Worm (Caenorhabditis elegans): ENCODE measurements around the gene Y49E10.4.

Y49E10.4 gene

DNA sequence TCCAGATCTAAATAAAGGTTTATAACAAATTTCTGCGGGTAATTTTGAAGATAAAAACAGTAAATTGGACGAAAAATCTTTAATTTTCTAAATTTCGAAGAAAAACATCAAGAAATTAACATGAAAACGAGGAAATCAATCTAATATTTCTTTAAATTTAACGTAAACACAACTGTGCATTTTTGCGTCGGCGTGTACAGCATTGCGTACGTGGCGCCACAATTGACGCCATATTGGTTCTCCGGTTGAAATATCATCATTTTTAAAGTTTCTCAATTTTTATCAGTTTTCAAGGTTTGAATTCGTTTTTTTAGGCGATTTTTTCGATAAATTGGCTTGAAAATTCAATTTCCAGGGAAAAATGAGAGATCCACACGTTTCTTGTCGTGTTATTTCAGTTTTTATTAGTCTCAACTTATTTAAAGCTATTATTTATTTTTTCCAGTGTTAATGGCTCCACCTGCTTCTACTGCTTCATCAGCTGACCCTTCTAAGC is 13.6 kb downstream of the Y49E10.4 start, which contains the start of gene rpt-6 (continued):
- TF ChIP-seq akir-1 (GFP tag; optimal IDR thresholded peaks at IDR 0.05) (no peak), lag-1 (GFP tag; IDR thresholded peaks at IDR 0.05) (no peak), attf-3 (GFP tag; conservative IDR thresholded peaks at IDR 0.05) (no peak), ztf-26 (tag; optimal IDR thresholded peaks at IDR 0.05) (no peak), nhr-90 (tag; optimal IDR thresholded peaks at IDR 0.05) (no peak), unc-62 (GFP tag; optimal IDR thresholded peaks at IDR 0.05) (no peak), egl-18 (GFP tag; IDR thresholded peaks at IDR 0.05) (no peak), bed-1 (GFP tag; IDR thresholded peaks at IDR 0.05) (no peak), lsl-1 (GFP tag; optimal IDR thresholded peaks at IDR 0.05) (peak; percentile 10), zfh-2 (GFP tag; conservative IDR thresholded peaks at IDR 0.05) (no peak), pbrm-1 (GFP tag; IDR thresholded peaks at IDR 0.05) (0 out of 2 replicates have a peak, but pooled peaks have one; percentile 39), F57A8.1 (GFP tag; optimal IDR thresholded peaks at IDR 0.05) (no peak), xnd-1 (tag; optimal IDR thresholded peaks at IDR 0.05) (no peak), cebp-2 (GFP tag; IDR thresholded peaks at IDR 0.05) (no peak), dpl-1 (GFP tag; optimal IDR thresholded peaks at IDR 0.05) (no peak), mel-28 (tag; optimal IDR thresholded peaks at IDR 0.05; ENCODE audit: borderline replicate concordance) (no peak), madf-8 (GFP tag; conservative IDR thresholded peaks at IDR 0.05) (no peak), repo-1 (tag; optimal IDR thresholded peaks at IDR 0.05) (no peak), let-526 (GFP tag; IDR thresholded peaks at IDR 0.05) (no peak), aptf-3 (GFP tag; IDR thresholded peaks at IDR 0.05) (no peak), rec-8 (tag; optimal IDR thresholded peaks at IDR 0.05) (no peak), C17E4.6 (GFP tag; IDR thresholded peaks at IDR 0.05) (no peak), Y67H2A.10 (GFP tag; conservative IDR thresholded peaks at IDR 0.05) (no peak), F39B2.1 (GFP tag; IDR thresholded peaks at IDR 0.05) (no peak), rpc-1 (optimal IDR thresholded peaks at IDR 0.05) (no peak), rpc-1 (tag; optimal IDR thresholded peaks at IDR 0.05) (no peak), F23B12.7 (tag; optimal IDR thresholded peaks at IDR 0.05; ENCODE audit: insufficient read depth) (peak; percentile 44), madf-6 (GFP tag; IDR thresholded peaks at IDR 0.05) (peak; percentile 76), atf-7 (tag; optimal IDR thresholded peaks at IDR 0.05) (no peak), F37B4.10 (GFP tag; IDR thresholded peaks at IDR 0.05) (no peak), snpc-1.3 (tag; optimal IDR thresholded peaks at IDR 0.05; ENCODE audit: insufficient read depth) (peak; percentile 57), lin-40 (tag; optimal IDR thresholded peaks at IDR 0.05) (peak; percentile 29), nfyb-1 (GFP tag; IDR thresholded peaks at IDR 0.05) (0 out of 2 replicates have a peak, but pooled peaks have one; percentile 9), let-607 (tag; optimal IDR thresholded peaks at IDR 0.05) (no peak), somi-1 (GFP tag; optimal IDR thresholded peaks at IDR 0.05) (no peak), tlf-1 (GFP tag; optimal IDR thresholded peaks at IDR 0.05) (no peak), aptf-2 (GFP tag; conservative IDR thresholded peaks at IDR 0.05) (no peak), hrde-1 (tag; optimal IDR thresholded peaks at IDR 0.05; ENCODE audit: borderline replicate concordance) (no peak), efl-1 (GFP tag; optimal IDR thresholded peaks at IDR 0.05) (no peak), mcd-1 (GFP tag; IDR thresholded peaks at IDR 0.05) (peak; percentile 63), F33H1.4 (GFP tag; IDR thresholded peaks at IDR 0.05) (0 out of 2 replicates have a peak, but pooled peaks have one; percentile 28), mes-4 (tag; optimal IDR thresholded peaks at IDR 0.05) (no peak), hmg-1.2 (GFP tag; IDR thresholded peaks at IDR 0.05) (no peak), Y56A3A.18 (GFP tag; IDR thresholded peaks at IDR 0.05) (no peak), F22D6.2 (tag; optimal IDR thresholded peaks at IDR 0.05) (no peak), F10E7.11 (tag; optimal IDR thresholded peaks at IDR 0.05) (no peak), ztf-6 (GFP tag; IDR thresholded peaks at IDR 0.05) (no peak), ccch-3 (GFP tag; optimal IDR thresholded peaks at IDR 0.05) (no peak)
